Fruit fly (Drosophila melanogaster): ENCODE data around the gene nub.

nub gene

DNA sequence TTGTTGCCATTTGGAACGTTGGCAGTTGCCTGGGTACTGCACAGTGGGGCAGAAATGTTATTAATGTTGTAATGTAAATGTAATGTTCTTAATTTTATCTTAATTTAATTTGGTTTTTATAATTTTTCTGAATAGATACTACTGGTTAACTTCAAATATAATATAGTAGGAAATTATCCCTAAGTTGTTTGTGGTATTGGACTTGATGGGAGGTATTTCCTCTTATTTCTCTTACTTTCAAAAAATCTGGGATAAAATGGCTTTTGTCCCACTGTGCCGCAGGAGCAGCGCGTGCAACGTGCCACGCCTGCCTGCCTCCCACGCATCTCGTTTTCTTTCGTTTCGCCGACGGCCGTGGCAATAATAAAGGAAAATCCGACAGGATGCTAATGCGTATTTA lies 38.5 kb upstream of the nub start (continued):
- TF ChIP-seq CG12769 (tag; optimal IDR thresholded peaks at IDR 0.05) (no peak), trh (GFP tag; optimal IDR thresholded peaks at IDR 0.05) (no peak), CG32772 (GFP tag; IDR thresholded peaks at IDR 0.05) (0 out of 2 replicates have a peak, but pooled peaks have one; percentile 40), Max (GFP tag; optimal IDR thresholded peaks at IDR 0.05) (peak; percentile 14), pum (GFP tag; optimal IDR thresholded peaks at IDR 0.05) (no peak), CG4424 (GFP tag; optimal IDR thresholded peaks at IDR 0.05) (peak; percentile 37), CG14441 (GFP tag; IDR thresholded peaks at IDR 0.05) (peak; percentile 37; the same call in 1 of the 2 replicates), gfzf (GFP tag; optimal IDR thresholded peaks at IDR 0.05) (no peak), CG13296 (GFP tag; optimal IDR thresholded peaks at IDR 0.05) (peak; percentile 17), Dad (GFP tag; optimal IDR thresholded peaks at IDR 0.05) (no peak), pita (GFP tag; optimal IDR thresholded peaks at IDR 0.05) (no peak), Ets97D (GFP tag; optimal IDR thresholded peaks at IDR 0.05) (no peak), CG17361 (GFP tag; IDR thresholded peaks at IDR 0.05) (peak; percentile 37; the same call in 2 of the 3 replicates), unpg (GFP tag; optimal IDR thresholded peaks at IDR 0.05) (no peak), CG12236 (GFP tag; optimal IDR thresholded peaks at IDR 0.05) (no peak), HmgD (GFP tag; optimal IDR thresholded peaks at IDR 0.05) (no peak), CG10979 (tag; optimal IDR thresholded peaks at IDR 0.05) (peak; percentile 58), esg (GFP tag; conservative IDR thresholded peaks at IDR 0.05) (peak; percentile 16; the same call in 1 of the 2 replicates), CG7357 (GFP tag; IDR thresholded peaks at IDR 0.05) (0 out of 3 replicates have a peak, but pooled peaks have one; percentile 17), ATbp (GFP tag; optimal IDR thresholded peaks at IDR 0.05) (no peak), CG17802 (tag; optimal IDR thresholded peaks at IDR 0.05) (peak; percentile 12), CG9727 (GFP tag; optimal IDR thresholded peaks at IDR 0.05) (peak; percentile 45), bcd (GFP tag; optimal IDR thresholded peaks at IDR 0.05) (peak; percentile 36), Hr3 (GFP tag; optimal IDR thresholded peaks at IDR 0.05) (no peak), CG31441 (GFP tag; IDR thresholded peaks at IDR 0.05) (peak; percentile 24; the same call in 1 of the 2 replicates), CG32532 (GFP tag; IDR thresholded peaks at IDR 0.05) (peak; percentile 19; the same call in 1 of the 2 replicates), CG6689 (GFP tag; IDR thresholded peaks at IDR 0.05) (peak; percentile 56), gro (GFP tag; optimal IDR thresholded peaks at IDR 0.05) (no peak), CG3838 (GFP tag; optimal IDR thresholded peaks at IDR 0.05) (no peak), lab (GFP tag; optimal IDR thresholded peaks at IDR 0.05) (peak; percentile 69), pan (optimal IDR thresholded peaks at IDR 0.05) (no peak), pan (GFP tag; optimal IDR thresholded peaks at IDR 0.05 in 1 of 2, IDR thresholded peaks at IDR 0.05 in 1 of 2) (peak in 1 of 2 experiments; percentile 37), Abd-B (GFP tag; optimal IDR thresholded peaks at IDR 0.05) (peak; percentile 36), jigr1 (GFP tag; IDR thresholded peaks at IDR 0.05) (no peak), CG7839 (tag; optimal IDR thresholded peaks at IDR 0.05) (peak; percentile 60), CG11695 (GFP tag; IDR thresholded peaks at IDR 0.05) (0 out of 3 replicates have a peak, but pooled peaks have one; percentile 38), cwo (GFP tag; optimal IDR thresholded peaks at IDR 0.05) (peak; percentile 37), vnd (GFP tag; IDR thresholded peaks at IDR 0.05; ENCODE audit: partially characterized antibody) (no peak), CG17359 (tag; optimal IDR thresholded peaks at IDR 0.05) (peak; percentile 46), row (GFP tag; IDR thresholded peaks at IDR 0.05) (peak; percentile 24; the same call in 1 of the 3 replicates), CG8089 (GFP tag; optimal IDR thresholded peaks at IDR 0.05) (no peak), ci (GFP tag; IDR thresholded peaks at IDR 0.05) (0 out of 3 replicates have a peak, but pooled peaks have one; percentile 42), Sox100B (GFP tag; optimal IDR thresholded peaks at IDR 0.05) (peak; percentile 42), CG4360 (GFP tag; IDR thresholded peaks at IDR 0.05) (no peak), phol (tag; optimal IDR thresholded peaks at IDR 0.05) (peak; percentile 54), CG2712 (tag; optimal IDR thresholded peaks at IDR 0.05) (peak; percentile 64), stwl (tag; optimal IDR thresholded peaks at IDR 0.05) (no peak), prd (optimal IDR thresholded peaks at IDR 0.05) (no peak), prd (GFP tag; IDR thresholded peaks at IDR 0.05) (peak; percentile 68; the same call in 2 of the 3 replicates), Blimp-1 (GFP tag; optimal IDR thresholded peaks at IDR 0.05) (peak; percentile 40)
